Worm (Caenorhabditis elegans): ENCODE data around the gene K04C1.3.

Gene K04C1.3

ce11 chrX:14243345-14243961 is at the start of gene K04C1.3:
Gene K04C1.3, minus strand, starts transcription at chrX:14243395.
- no peak for TF ChIP-seq dao-5 (tag; optimal IDR thresholded peaks at IDR 0.05)
- no peak for TF ChIP-seq him-1 (tag; optimal IDR thresholded peaks at IDR 0.05)
- no peak for TF ChIP-seq W03F9.2 (tag; optimal IDR thresholded peaks at IDR 0.05)

DNA sequence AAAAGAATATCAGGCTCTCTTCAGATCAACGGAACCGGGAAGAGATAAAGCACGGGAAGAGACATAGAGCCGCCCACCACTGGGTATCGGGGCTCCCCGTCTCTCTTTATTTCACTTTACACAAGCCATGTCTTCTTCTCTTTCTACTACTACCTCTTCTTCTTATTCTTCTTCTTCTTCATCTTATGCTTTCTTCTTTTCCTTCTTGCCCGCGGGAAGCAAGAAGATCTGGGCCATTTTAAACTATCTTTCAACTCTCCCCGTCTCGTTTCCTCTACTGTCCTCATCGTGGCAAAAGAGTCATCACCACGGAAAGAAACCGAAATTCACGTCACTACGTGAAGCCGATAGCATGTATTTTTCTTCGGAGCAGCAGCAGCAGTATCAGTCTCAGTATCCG is 49.4 kb upstream of the K04C1.3 start:
- no peak for TF ChIP-seq W03F9.2 (tag; optimal IDR thresholded peaks at IDR 0.05)
- no peak for TF ChIP-seq dao-5 (tag; optimal IDR thresholded peaks at IDR 0.05)
- no peak for TF ChIP-seq him-1 (tag; optimal IDR thresholded peaks at IDR 0.05)

ce11 chrX:14289993-14290392 is 46.8 kb upstream of the K04C1.3 start:
- TF ChIP-seq W03F9.2 (tag; optimal IDR thresholded peaks at IDR 0.05) (no peak), him-1 (tag; optimal IDR thresholded peaks at IDR 0.05) (no peak), dao-5 (tag; optimal IDR thresholded peaks at IDR 0.05) (no peak)

DNA sequence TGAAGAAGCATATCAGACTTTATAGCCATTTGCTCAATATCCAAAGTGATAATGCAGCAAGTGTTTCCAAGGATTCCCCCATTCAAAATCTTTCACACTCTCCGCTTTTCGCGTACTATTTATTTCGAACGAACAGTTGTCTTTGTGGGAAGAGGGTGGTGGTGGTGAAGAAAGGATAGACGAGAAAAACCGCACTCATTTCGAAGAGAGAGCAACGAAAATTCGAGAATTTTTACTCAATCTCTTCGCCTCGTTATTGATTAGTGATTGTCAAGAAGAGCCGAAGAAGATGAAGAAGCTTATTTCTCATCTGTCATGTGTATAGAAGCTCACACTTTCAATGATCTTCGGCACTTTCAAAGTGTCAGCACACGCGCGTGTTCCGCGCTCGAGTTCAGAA is 44.7 kb upstream of the K04C1.3 start:
- no peak for TF ChIP-seq dao-5 (tag; optimal IDR thresholded peaks at IDR 0.05)
- TF ChIP-seq W03F9.2 (tag; optimal IDR thresholded peaks at IDR 0.05): no peak

DNA sequence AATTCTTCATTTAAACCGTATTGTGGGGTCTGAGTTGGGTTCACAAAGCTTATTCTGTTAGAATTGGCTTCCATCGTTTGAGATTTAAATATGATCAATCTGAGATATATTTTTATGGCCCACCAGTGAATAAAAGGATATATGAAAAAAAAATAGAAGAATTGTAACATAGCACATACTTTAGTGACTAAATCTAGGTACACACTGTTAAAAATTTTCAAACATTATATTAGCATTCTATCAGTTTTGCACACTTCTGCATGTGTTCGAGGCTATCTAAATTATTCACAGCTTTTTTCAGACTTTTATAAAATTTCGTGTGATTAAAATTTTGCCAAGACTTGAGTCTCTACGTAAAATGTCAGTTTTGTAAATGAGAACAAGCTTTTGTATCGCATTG is 38.3 kb upstream of the K04C1.3 start, which contains the start of gene E02H4.2:
Gene E02H4.2 (minus strand): TSS at position 101 of the 400 bp plus-strand sequence.
- TF ChIP-seq dao-5 (tag; optimal IDR thresholded peaks at IDR 0.05) (no peak), him-1 (tag; optimal IDR thresholded peaks at IDR 0.05) (no peak), W03F9.2 (tag; optimal IDR thresholded peaks at IDR 0.05) (no peak)

DNA sequence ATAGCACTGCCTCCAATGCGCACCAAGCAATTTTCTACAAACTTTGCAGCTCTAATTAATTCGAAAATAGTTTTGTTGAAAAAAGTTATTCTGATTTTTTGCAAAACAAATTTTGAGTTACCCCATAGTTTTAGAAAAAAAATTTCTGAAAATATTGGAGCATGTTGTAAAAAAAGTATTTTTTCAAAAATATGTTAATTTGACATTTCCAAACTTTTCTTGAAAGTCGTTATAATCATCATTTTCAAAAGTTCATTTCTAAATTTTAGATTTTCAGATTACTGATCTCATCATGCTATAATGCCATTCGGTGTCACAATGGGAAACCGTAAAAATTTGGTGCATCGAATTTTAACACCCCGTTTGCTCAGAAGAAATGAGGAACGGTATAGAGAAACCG is 24.6 kb upstream of the K04C1.3 start, which contains the start of gene del-1:
Gene del-1 (plus strand): TSS at position 301 of the 400 bp plus-strand sequence.
- TF ChIP-seq dao-5 (tag; optimal IDR thresholded peaks at IDR 0.05): no peak

DNA sequence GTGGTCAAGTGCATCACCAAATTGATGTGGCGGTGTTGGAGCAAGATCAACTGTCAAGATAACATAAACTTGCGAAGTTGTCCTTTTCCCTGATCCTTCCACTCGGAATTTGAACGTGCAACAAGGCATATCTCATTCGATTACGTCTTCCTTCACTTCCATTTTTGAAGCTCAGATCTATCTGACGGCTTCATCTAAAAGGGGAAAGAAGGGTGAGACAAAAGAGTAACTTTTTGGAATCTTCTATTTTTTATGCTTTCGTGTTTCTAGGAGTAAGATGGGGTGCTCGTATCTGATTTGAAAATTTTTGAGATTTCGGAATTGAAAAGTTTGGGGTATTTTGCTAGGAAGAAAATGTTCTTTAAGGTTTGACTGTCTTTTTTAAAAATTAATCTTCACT is 24.0 kb upstream of the K04C1.3 start:
- TF ChIP-seq dao-5 (tag; optimal IDR thresholded peaks at IDR 0.05) (no peak), W03F9.2 (tag; optimal IDR thresholded peaks at IDR 0.05) (no peak), him-1 (tag; optimal IDR thresholded peaks at IDR 0.05) (no peak)

ce11 chrX:14263473-14263872 is 20.3 kb upstream of the K04C1.3 start, which contains the start of gene E02H4.8:
Gene E02H4.8, minus strand, starts transcription at chrX:14263573.
- TF ChIP-seq him-1 (tag; optimal IDR thresholded peaks at IDR 0.05): no peak
- no peak for TF ChIP-seq W03F9.2 (tag; optimal IDR thresholded peaks at IDR 0.05)
- no peak for TF ChIP-seq dao-5 (tag; optimal IDR thresholded peaks at IDR 0.05)

DNA sequence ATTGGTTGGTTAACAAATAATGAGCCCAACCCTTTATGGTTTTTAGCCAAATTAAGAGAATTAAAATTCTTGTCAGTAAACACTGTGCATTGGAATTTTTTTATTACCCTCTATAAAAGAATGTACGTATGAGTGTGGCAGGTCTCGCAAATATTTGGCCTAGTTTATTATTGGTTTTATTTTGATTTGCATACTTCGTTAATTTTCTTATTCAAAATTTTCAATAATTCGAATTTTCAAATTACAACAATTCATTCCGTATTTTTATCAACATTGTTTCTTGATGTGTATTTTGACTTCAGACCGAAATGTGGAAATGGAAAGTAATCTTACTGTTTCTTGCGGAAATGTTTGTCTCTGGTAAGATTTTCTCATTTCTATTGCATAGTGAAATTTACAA is 14.5 kb upstream of the K04C1.3 start, which contains the start of gene E02H4.4:
Gene E02H4.4 (plus strand): TSS at position 301 of the 400 bp plus-strand sequence.
- TF ChIP-seq dao-5 (tag; optimal IDR thresholded peaks at IDR 0.05): no peak
- TF ChIP-seq him-1 (tag; optimal IDR thresholded peaks at IDR 0.05): no peak
- no peak for TF ChIP-seq W03F9.2 (tag; optimal IDR thresholded peaks at IDR 0.05)

- TF ChIP-seq him-1 (tag; optimal IDR thresholded peaks at IDR 0.05): no peak
- TF ChIP-seq W03F9.2 (tag; optimal IDR thresholded peaks at IDR 0.05): no peak
- no peak for TF ChIP-seq dao-5 (tag; optimal IDR thresholded peaks at IDR 0.05)
These were observed 12.8 kb upstream of the K04C1.3 start, which contains the start of gene E02H4.7 for ce11 chrX:14255973-14256372. Gene E02H4.7, plus strand, starts transcription at chrX:14256273.

ce11 chrX:14255031-14255430 is 11.8 kb upstream of the K04C1.3 start, which contains the start of gene E02H4.5:
Gene E02H4.5, minus strand, starts transcription at chrX:14255131.
- TF ChIP-seq dao-5 (tag; optimal IDR thresholded peaks at IDR 0.05) (no peak), him-1 (tag; optimal IDR thresholded peaks at IDR 0.05) (no peak), W03F9.2 (tag; optimal IDR thresholded peaks at IDR 0.05) (no peak)

DNA sequence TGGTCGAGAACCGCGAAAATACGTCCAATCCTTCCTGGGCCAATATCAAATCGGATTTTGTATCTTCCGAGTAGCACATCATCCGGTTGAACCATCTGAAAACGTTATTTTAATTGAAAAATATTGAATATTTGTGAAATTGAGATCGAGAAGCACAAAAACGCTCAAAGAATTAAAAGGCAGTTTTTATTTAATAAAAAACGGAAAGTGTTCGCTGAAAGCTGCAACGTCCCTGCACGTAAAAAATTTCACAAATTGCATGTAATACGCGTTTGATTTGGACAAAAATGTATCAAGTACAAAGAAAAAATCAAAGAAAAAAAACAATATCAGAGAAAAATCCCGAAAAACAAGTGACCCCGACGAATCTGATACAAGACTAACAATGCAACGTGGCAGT is 8.8 kb upstream of the K04C1.3 start, which contains the start of gene E02H4.6:
Gene E02H4.6 (minus strand): TSS at position 101 of the 400 bp plus-strand sequence.
- no peak for TF ChIP-seq W03F9.2 (tag; optimal IDR thresholded peaks at IDR 0.05)
- TF ChIP-seq dao-5 (tag; optimal IDR thresholded peaks at IDR 0.05): no peak
- no peak for TF ChIP-seq him-1 (tag; optimal IDR thresholded peaks at IDR 0.05)

DNA sequence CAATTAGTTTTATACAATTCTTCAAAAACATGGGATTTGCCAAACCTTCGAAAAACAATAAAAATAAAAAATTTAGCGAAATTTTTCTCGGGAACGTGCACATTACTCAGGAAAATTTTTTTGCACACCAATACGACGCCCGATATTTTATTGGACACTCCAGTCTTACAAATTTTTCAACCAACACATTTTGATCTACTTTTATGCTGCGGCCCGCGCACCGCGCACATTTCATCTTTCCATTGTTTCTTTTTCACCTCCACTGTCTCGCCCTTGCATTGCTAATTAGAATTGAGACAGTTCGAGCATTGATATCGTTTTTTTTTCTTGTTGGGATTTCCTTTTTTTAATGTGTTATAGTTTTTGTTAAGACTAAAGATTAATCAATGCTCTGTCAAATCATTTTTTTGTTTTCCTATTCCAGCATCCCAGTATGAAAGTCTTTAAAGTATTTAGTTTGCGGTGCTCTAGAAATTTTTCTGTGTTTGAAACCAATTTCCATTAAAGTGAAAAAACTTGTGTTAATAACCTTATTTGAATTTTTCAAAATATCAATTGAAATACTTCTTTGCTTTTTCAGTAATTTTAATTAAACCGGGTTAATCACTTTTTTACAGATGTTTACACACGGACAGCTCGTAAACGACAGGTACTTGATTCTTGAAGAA is 4.4 kb upstream of the K04C1.3 start, which contains the start of gene K04C1.5:
Gene K04C1.5 (plus strand): TSS at position 618 of the 668 bp plus-strand sequence.
- TF ChIP-seq W03F9.2 (tag; optimal IDR thresholded peaks at IDR 0.05): no peak
- TF ChIP-seq dao-5 (tag; optimal IDR thresholded peaks at IDR 0.05): no peak
- no peak for TF ChIP-seq him-1 (tag; optimal IDR thresholded peaks at IDR 0.05)

ce11 chrX:14246518-14246917 is 3.3 kb upstream of the K04C1.3 start, which contains the start of gene mlc-6:
Gene mlc-6, minus strand, starts transcription at chrX:14246618.
- no peak for TF ChIP-seq dao-5 (tag; optimal IDR thresholded peaks at IDR 0.05)
- TF ChIP-seq him-1 (tag; optimal IDR thresholded peaks at IDR 0.05): no peak
- TF ChIP-seq W03F9.2 (tag; optimal IDR thresholded peaks at IDR 0.05): no peak

Measured in whole organism, L4/young adult.